Fruit fly (Drosophila melanogaster) whole organism, adult: ENCODE measurements around the gene CG13698.
A peak's percentile ranks its signal among the peaks of the same experiment; 100 is the strongest.

Source experiments
- CG11617 ChIP-seq: fragments of 200-800 bp; sonication (Bioruptor generic); optimal IDR thresholded peaks from 2 replicates; lab custom pipeline; 2017; ENCODE audit warnings: mild to moderate bottlenecking, missing biosample characterization, missing genetic modification reagents, missing genetic modification characterization
- CG12768 ChIP-seq: fragments of 200-800 bp; sonication (Bioruptor generic); optimal IDR thresholded peaks from 2 replicates; lab custom pipeline; 2017; ENCODE audit warnings: missing biosample characterization, missing genetic modification characterization, mild to moderate bottlenecking, moderate library complexity, missing genetic modification reagents
- CG14711 ChIP-seq: fragments of 200-800 bp; sonication (Bioruptor generic); optimal IDR thresholded peaks from 2 replicates; lab custom pipeline; 2018; ENCODE audit warnings: missing biosample characterization, mild to moderate bottlenecking, missing genetic modification characterization, moderate library complexity
- CG1620 ChIP-seq: fragments of 200-800 bp; sonication (Bioruptor generic); optimal IDR thresholded peaks from 2 replicates; lab custom pipeline; 2016; ENCODE audit warnings: missing biosample characterization, missing genetic modification characterization
- CG5204 ChIP-seq: fragments of 200-800 bp; sonication (Bioruptor generic); optimal IDR thresholded peaks from 2 replicates; lab custom pipeline; 2016; ENCODE audit warnings: missing biosample characterization, missing genetic modification characterization
- CG7045 ChIP-seq: fragments of 200-800 bp; sonication (Bioruptor generic); optimal IDR thresholded peaks from 2 replicates; lab custom pipeline; 2017; ENCODE audit warnings: missing biosample characterization, mild to moderate bottlenecking, missing genetic modification characterization
- CG7101 ChIP-seq: fragments of 200-800 bp; sonication (Bioruptor generic); optimal IDR thresholded peaks from 2 replicates; lab custom pipeline; 2018; ENCODE audit warnings: missing biosample characterization, mild to moderate bottlenecking, missing genetic modification characterization, moderate library complexity
- Clk ChIP-seq: fragments of 200-800 bp; sonication (Bioruptor generic); optimal IDR thresholded peaks from 2 replicates; lab custom pipeline; 2017; ENCODE audit warnings: missing biosample characterization, missing genetic modification characterization
- Crg-1 ChIP-seq: fragments of 200-800 bp; sonication (Bioruptor generic); optimal IDR thresholded peaks from 2 replicates; lab custom pipeline; 2016; ENCODE audit warnings: missing biosample characterization, missing genetic modification characterization
- Hr96 ChIP-seq: fragments of 200-800 bp; sonication (Bioruptor generic); optimal IDR thresholded peaks from 2 replicates; lab custom pipeline; 2016; ENCODE audit warnings: missing biosample characterization, missing genetic modification characterization
- Mnt ChIP-seq: fragments of 200-800 bp; sonication (Bioruptor generic); optimal IDR thresholded peaks from 2 replicates; lab custom pipeline; 2016; ENCODE audit warnings: missing biosample characterization, mild to moderate bottlenecking, missing genetic modification characterization
- bab1 ChIP-seq: fragments of 200-800 bp; sonication (Bioruptor generic); optimal IDR thresholded peaks from 3 replicates; lab custom pipeline; 2019; ENCODE audit warnings: missing biosample characterization, mild to moderate bottlenecking, missing genetic modification characterization, moderate library complexity
- cic ChIP-seq: fragments of 200-800 bp; sonication (Bioruptor generic); optimal IDR thresholded peaks from 2 replicates; lab custom pipeline; 2017; ENCODE audit warnings: missing biosample characterization, mild to moderate bottlenecking, missing genetic modification characterization, moderate library complexity
- cnc ChIP-seq, 2 experiments: fragments of >200 bp; optimal IDR thresholded peaks; 2 replicates each; lab custom pipeline; 2017
- kay ChIP-seq: fragments of 200-800 bp; sonication (Bioruptor generic); peaks from one replicate; lab custom pipeline; 2016; ENCODE audit warnings: missing biosample characterization, missing genetic modification characterization, borderline replicate concordance
- ovo ChIP-seq: fragments of 200-800 bp; sonication (Bioruptor generic); optimal IDR thresholded peaks from 2 replicates; lab custom pipeline; 2016; ENCODE audit warnings: missing biosample characterization, missing genetic modification characterization
- pad ChIP-seq: fragments of 200-800 bp; sonication (Bioruptor generic); optimal IDR thresholded peaks from 3 replicates; lab custom pipeline; 2017; ENCODE audit warnings: missing biosample characterization, missing genetic modification characterization, mild to moderate bottlenecking, moderate library complexity, missing genetic modification reagents
- tj ChIP-seq: fragments of 200-800 bp; sonication (Bioruptor generic); optimal IDR thresholded peaks from 3 replicates; lab custom pipeline; 2017; ENCODE audit warnings: missing biosample characterization, mild to moderate bottlenecking, missing genetic modification characterization, moderate library complexity
- toe ChIP-seq: fragments of 200-800 bp; sonication (Bioruptor generic); optimal IDR thresholded peaks from 2 replicates; lab custom pipeline; 2016; ENCODE audit warnings: missing biosample characterization, missing genetic modification characterization

CG13698 gene

DNA sequence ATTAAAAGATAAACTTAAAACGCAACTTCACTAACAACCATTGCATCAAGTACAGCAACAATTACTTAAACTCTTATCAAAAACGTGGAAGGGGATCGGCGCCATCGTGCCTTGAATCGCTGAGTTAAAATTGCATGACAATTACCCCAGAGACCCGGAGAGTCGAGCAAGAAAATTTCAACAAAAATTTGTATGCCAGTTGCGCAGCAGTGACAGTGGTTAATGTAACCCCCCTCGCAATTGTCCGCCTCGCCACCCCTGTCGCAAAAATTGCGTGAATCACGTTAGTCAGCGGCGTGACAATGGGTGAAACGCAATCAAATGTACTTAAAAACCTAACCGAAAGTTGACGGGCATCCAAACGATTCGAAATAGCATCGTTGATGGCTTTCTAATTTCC lies 6.2 kb downstream of the CG13698 start:
- TF ChIP-seq ovo (GFP tag; lab: Kevin White, UChicago) (no peak), toe (GFP tag; lab: Kevin White, UChicago) (no peak), Clk (no peak), Mnt (no peak), pad (no peak), cnc (optimal IDR thresholded peaks at IDR 0.05; lab: Kevin White, UChicago) (no peak), CG7101 (no peak), Crg-1 (GFP tag; lab: Kevin White, UChicago) (no peak), bab1 (GFP tag; lab: Kevin White, UChicago) (no peak), CG5204 (no peak), CG7045 (GFP tag; lab: Kevin White, UChicago) (no peak), kay (GFP tag; lab: Kevin White, UChicago) (no peak)

DNA sequence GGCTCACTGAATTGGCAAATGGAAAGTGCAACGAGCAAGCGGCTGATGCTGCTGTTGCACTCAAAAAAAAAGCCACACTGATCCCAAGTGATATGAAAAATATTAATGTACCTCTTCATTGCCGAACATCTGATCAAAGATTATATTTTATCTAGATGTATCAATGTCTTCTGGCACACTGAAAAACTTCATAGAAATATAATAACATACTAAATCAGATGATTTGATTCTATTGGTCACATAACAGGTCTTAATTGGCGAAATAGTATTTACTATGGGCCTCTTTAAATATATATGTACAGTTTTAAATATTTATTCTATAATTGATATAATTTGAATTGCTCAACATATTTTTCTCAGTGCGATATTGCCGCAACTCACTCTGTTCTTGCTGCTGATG lies 9.2 kb downstream of the CG13698 start:
- TF ChIP-seq tj (GFP tag; lab: Kevin White, UChicago), result no peak
- TF ChIP-seq ovo (GFP tag; lab: Kevin White, UChicago), result no peak
- TF ChIP-seq CG12768, result no peak
- TF ChIP-seq CG1620 (GFP tag; lab: Kevin White, UChicago), result no peak
- no peak for TF ChIP-seq Hr96 (GFP tag; lab: Kevin White, UChicago)
- no peak for TF ChIP-seq cic (GFP tag; lab: Kevin White, UChicago)
- no peak for TF ChIP-seq cnc (optimal IDR thresholded peaks at IDR 0.05; lab: Kevin White, UChicago)
- no peak for TF ChIP-seq Crg-1 (GFP tag; lab: Kevin White, UChicago)
- TF ChIP-seq pad, result no peak
- TF ChIP-seq CG7101, result no peak
- no peak for TF ChIP-seq CG5204
- TF ChIP-seq toe (GFP tag; lab: Kevin White, UChicago), result no peak
- TF ChIP-seq Clk, result no peak

DNA sequence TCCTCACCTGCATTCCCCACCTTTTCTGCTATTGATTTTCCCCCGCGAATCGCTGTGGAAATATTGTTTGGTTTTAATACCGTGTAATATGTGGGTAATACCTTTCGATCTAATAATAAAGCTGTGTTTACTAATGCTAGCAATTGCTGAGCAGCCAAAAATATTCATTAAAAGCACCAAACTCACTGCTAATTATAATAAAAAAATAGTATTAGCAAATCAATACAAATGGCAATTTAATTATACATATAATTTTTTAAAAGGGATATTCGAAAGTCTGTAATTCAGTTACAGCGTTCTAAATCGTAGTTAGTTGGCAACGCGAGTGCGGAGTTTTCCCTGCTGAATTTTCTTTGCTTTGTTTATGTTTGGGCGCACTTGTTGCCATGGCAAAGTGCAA lies 12.1 kb downstream of the CG13698 start:
- TF ChIP-seq cnc (optimal IDR thresholded peaks at IDR 0.05; lab: Kevin White, UChicago), result no peak
- TF ChIP-seq Crg-1 (GFP tag; lab: Kevin White, UChicago), result no peak
- no peak for TF ChIP-seq ovo (GFP tag; lab: Kevin White, UChicago)
- TF ChIP-seq CG14711 (tag; lab: Kevin White, UChicago), result no peak
- TF ChIP-seq Clk, result no peak
- no peak for TF ChIP-seq cic (GFP tag; lab: Kevin White, UChicago)

DNA sequence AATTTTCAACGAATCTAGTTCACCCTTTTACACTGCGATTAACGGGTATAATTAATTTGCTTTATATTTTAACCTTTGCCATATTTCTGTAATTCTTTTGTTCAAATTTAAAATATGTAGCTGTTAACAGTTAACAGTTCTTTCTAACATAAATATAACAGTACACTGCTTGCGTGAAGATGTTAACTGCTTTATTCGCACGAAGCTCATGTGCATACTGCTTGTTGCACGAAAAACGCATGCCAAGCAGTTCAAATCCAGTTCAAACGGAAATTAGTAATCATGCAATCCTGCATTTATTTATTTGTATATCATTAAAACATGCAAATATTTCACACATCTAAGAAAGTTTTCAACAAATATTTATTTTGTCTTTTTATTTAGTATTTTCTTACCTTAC lies 17.9 kb downstream of the CG13698 start:
- TF ChIP-seq CG14711 (tag; lab: Kevin White, UChicago) (peak; percentile 16), cnc (optimal IDR thresholded peaks at IDR 0.05; lab: Kevin White, UChicago) (no peak), toe (GFP tag; lab: Kevin White, UChicago) (peak; percentile 21), ovo (GFP tag; lab: Kevin White, UChicago) (peak; percentile 21), CG12768 (no peak)

DNA sequence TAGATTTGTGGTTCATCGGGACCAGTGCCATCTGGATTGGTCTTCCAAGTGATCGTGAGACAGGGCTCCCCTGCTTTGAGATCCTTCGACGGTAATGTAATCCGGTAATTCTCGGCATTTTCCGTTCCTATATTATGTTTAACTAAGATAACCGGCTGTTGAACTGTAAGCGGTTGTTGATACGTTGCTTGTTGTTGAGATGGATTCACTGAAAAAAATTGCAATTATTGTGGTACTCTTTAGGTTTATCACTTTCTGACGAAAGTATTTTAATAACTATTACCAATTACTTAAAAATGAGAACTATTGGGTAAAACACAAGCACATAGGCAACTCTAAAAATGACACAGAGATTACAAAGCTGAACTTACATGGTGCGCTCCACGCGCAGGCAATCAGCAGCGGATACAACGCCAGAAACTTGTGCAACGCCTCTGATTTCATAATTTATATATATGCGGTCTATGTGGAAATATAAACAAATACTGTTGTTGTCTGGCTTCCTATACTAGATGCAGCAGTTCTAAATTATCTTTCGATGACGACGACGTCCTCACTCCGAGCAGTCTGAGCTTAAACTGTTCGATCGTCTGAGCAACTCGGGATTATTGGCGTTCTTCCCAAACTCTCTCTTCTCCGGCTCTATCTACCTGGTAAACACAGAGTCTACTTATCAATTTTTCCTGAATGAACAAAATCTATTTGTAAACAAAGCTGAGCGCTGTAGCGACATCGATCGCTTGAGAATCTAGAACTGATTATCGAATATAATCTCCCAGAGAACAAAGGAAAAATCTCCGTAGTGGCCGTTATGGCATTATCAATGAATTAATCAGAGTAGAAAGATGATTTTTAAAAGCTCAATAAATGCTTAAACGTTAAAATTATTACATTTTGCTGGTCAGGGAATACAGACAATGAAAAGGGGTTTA lies 18.9 kb downstream of the CG13698 start, which contains the start of gene CG34253:
Gene CG34253 (minus strand): TSS at position 567 of the 932 bp plus-strand sequence.
- TF ChIP-seq Mnt (peak; percentile 2), pad (no peak), cic (GFP tag; lab: Kevin White, UChicago) (peak; percentile 95), CG14711 (tag; lab: Kevin White, UChicago) (peak; percentile 19), CG11617 (GFP tag; lab: Kevin White, UChicago) (no peak)

DNA sequence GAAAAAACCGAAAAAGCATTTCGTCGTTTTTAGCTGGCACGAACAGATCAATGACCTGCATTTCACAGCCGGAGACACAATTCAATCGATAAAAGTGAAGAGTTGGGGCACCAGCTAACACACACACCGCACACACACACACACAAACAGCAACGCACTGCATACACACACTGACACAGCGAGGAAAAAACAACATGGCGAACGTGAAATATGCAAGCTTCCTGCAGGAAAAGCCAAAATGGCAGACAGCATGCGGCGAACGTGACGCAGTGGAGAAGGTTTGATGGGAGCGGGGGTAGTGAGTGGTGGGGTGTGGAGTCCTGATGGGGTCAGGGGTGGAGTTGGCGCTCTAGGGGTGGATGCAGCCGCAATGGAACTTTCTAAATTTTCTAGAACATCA lies 22.0 kb downstream of the CG13698 start:
- TF ChIP-seq Clk (no peak), CG1620 (GFP tag; lab: Kevin White, UChicago) (no peak), Crg-1 (GFP tag; lab: Kevin White, UChicago) (no peak), CG12768 (no peak), Mnt (no peak), toe (GFP tag; lab: Kevin White, UChicago) (no peak), cic (GFP tag; lab: Kevin White, UChicago) (no peak), Hr96 (GFP tag; lab: Kevin White, UChicago) (no peak), CG7045 (GFP tag; lab: Kevin White, UChicago) (no peak), CG14711 (tag; lab: Kevin White, UChicago) (no peak), CG11617 (GFP tag; lab: Kevin White, UChicago) (no peak), pad (no peak), cnc (optimal IDR thresholded peaks at IDR 0.05; lab: Kevin White, UChicago) (no peak), CG7101 (no peak)

DNA sequence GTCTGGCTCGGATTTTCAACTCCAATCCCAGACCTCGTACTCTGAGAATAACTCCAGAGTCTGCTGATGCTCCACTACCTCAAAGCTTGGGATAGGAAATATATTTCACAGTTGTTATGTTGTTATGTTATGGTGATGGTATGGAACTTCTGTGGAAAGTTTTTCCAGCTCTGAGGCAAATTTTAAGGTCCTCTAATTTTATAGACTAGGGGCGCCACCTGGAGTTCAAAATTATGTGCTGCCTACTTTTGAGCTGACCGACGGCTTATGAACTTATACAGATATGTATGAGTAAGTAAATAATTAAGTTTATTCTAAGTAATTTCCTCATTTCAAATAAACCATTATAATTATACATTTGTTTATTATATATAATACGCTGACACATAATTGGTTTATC lies 22.5 kb downstream of the CG13698 start:
- no peak for TF ChIP-seq CG5204
- no peak for TF ChIP-seq Clk
- TF ChIP-seq CG11617 (GFP tag; lab: Kevin White, UChicago), result no peak
- no peak for TF ChIP-seq Crg-1 (GFP tag; lab: Kevin White, UChicago)
- no peak for TF ChIP-seq bab1 (GFP tag; lab: Kevin White, UChicago)
- TF ChIP-seq ovo (GFP tag; lab: Kevin White, UChicago), result no peak
- no peak for TF ChIP-seq cnc (optimal IDR thresholded peaks at IDR 0.05; lab: Kevin White, UChicago)
